Worm (Caenorhabditis elegans) whole organism, L2 larva: ENCODE measurements around the gene ZK813.7.

Experiments
- C34F6.9 ChIP-seq: fragments of 150-350 bp; optimal IDR thresholded peaks from 2 replicates; lab custom pipeline; 2014; ENCODE audit warnings: missing biosample characterization, missing genetic modification characterization
- F13H6.1 ChIP-seq: sonication (generic microtip); optimal IDR thresholded peaks from 2 replicates; lab custom pipeline; 2016; ENCODE audit warnings: missing genetic modification characterization, missing compliant biosample characterization
- R02D3.7 ChIP-seq: fragments of 150-350 bp; optimal IDR thresholded peaks from 2 replicates; lab custom pipeline; 2014; ENCODE audit warnings: missing biosample characterization, missing genetic modification characterization
- Y55F3AM.14 ChIP-seq: fragments of 200-800 bp; sonication (Bioruptor generic); optimal IDR thresholded peaks from 2 replicates; lab custom pipeline; 2018; ENCODE audit warnings: mild to moderate bottlenecking, missing genetic modification characterization, missing compliant biosample characterization
- alr-1 ChIP-seq: fragments of 150-350 bp; optimal IDR thresholded peaks from 2 replicates; lab custom pipeline; 2014; ENCODE audit warnings: missing biosample characterization, missing genetic modification characterization
- aly-2 ChIP-seq: fragments of 150-350 bp; optimal IDR thresholded peaks from 2 replicates; lab custom pipeline; 2014; ENCODE audit warnings: missing biosample characterization, missing genetic modification characterization
- ama-1 ChIP-seq: fragments of 150-350 bp; optimal IDR thresholded peaks from 2 replicates; lab custom pipeline; 2018; ENCODE audit warnings: inconsistent platforms
- ceh-16 ChIP-seq: fragments of 150-350 bp; optimal IDR thresholded peaks from 2 replicates; lab custom pipeline; 2014; ENCODE audit warnings: missing biosample characterization, missing genetic modification characterization
- crh-2 ChIP-seq: sonication (generic microtip); optimal IDR thresholded peaks from 2 replicates; lab custom pipeline; 2017; ENCODE audit warnings: missing biosample characterization, missing genetic modification characterization
- dmd-4 ChIP-seq: sonication (generic microtip); optimal IDR thresholded peaks from 2 replicates; lab custom pipeline; 2017; ENCODE audit warnings: missing biosample characterization, missing genetic modification characterization
- elt-1 ChIP-seq: fragments of 150-350 bp; optimal IDR thresholded peaks from 2 replicates; lab custom pipeline; 2014; ENCODE audit warnings: missing biosample characterization, missing genetic modification characterization
- elt-3 ChIP-seq: sonication (generic microtip); optimal IDR thresholded peaks from 2 replicates; lab custom pipeline; 2017; ENCODE audit warnings: missing biosample characterization, missing genetic modification characterization
- fos-1 ChIP-seq: fragments of 150-350 bp; optimal IDR thresholded peaks from 2 replicates; lab custom pipeline; 2014; ENCODE audit warnings: missing biosample characterization, missing genetic modification characterization
- lin-11 ChIP-seq: fragments of 150-350 bp; sonication (generic microtip); optimal IDR thresholded peaks from 2 replicates; lab custom pipeline; 2014; ENCODE audit warnings: missing biosample characterization, missing genetic modification characterization, inconsistent platforms, mixed read lengths
- lin-13 ChIP-seq: fragments of 150-350 bp; optimal IDR thresholded peaks from 2 replicates; lab custom pipeline; 2014; ENCODE audit warnings: missing biosample characterization, missing genetic modification reagents, missing genetic modification characterization
- lin-39 ChIP-seq: fragments of 150-350 bp; optimal IDR thresholded peaks from 2 replicates; lab custom pipeline; 2014; ENCODE audit warnings: missing biosample characterization, missing genetic modification reagents, missing genetic modification characterization
- mab-5 ChIP-seq: fragments of 150-350 bp; optimal IDR thresholded peaks from 2 replicates; lab custom pipeline; 2014; ENCODE audit warnings: missing biosample characterization, missing genetic modification characterization
- mbf-1 ChIP-seq: sonication (generic microtip); optimal IDR thresholded peaks from 2 replicates; lab custom pipeline; 2017; ENCODE audit warnings: missing biosample characterization, missing genetic modification characterization
- nhr-10 ChIP-seq: sonication (generic microtip); optimal IDR thresholded peaks from 2 replicates; lab custom pipeline; 2017; ENCODE audit warnings: missing biosample characterization, missing genetic modification characterization
- nhr-12 ChIP-seq: fragments of 150-350 bp; optimal IDR thresholded peaks from 2 replicates; lab custom pipeline; 2014; ENCODE audit warnings: missing biosample characterization, missing genetic modification characterization
- nhr-129 ChIP-seq: fragments of 150-350 bp; optimal IDR thresholded peaks from 2 replicates; lab custom pipeline; 2014; ENCODE audit warnings: missing biosample characterization, missing genetic modification characterization
- nhr-21 ChIP-seq: fragments of 150-350 bp; optimal IDR thresholded peaks from 2 replicates; lab custom pipeline; 2014; ENCODE audit warnings: missing biosample characterization, missing genetic modification characterization
- nhr-23 ChIP-seq: fragments of 150-350 bp; optimal IDR thresholded peaks from 2 replicates; lab custom pipeline; 2014; ENCODE audit warnings: missing biosample characterization, missing genetic modification reagents, missing genetic modification characterization
- nhr-237 ChIP-seq: fragments of 150-350 bp; optimal IDR thresholded peaks from 2 replicates; lab custom pipeline; 2014; ENCODE audit warnings: missing biosample characterization, missing genetic modification characterization
- nhr-25 ChIP-seq: fragments of 150-350 bp; sonication (generic microtip); optimal IDR thresholded peaks from 3 replicates; lab custom pipeline; 2014; ENCODE audit warnings: missing biosample characterization, missing genetic modification characterization
- nhr-6 ChIP-seq: fragments of 150-350 bp; optimal IDR thresholded peaks from 2 replicates; lab custom pipeline; 2014; ENCODE audit warnings: missing biosample characterization, missing genetic modification characterization
- nhr-77 ChIP-seq: fragments of 150-350 bp; optimal IDR thresholded peaks from 2 replicates; lab custom pipeline; 2014; ENCODE audit warnings: missing biosample characterization, missing genetic modification characterization
- peb-1 ChIP-seq: fragments of 150-350 bp; optimal IDR thresholded peaks from 2 replicates; lab custom pipeline; 2014; ENCODE audit warnings: missing biosample characterization, missing genetic modification characterization
- skn-1 ChIP-seq: sonication (generic microtip); optimal IDR thresholded peaks from 2 replicates; lab custom pipeline; 2017; ENCODE audit warnings: missing biosample characterization, missing genetic modification characterization
- sma-3 ChIP-seq: sonication (generic microtip); optimal IDR thresholded peaks from 2 replicates; lab custom pipeline; 2016; ENCODE audit warnings: missing genetic modification reagents, missing genetic modification characterization, missing compliant biosample characterization
- sma-9 ChIP-seq, 2 experiments: fragments of 150-350 bp in 1 of 2; sonication (generic microtip) in 1 of 2; optimal IDR thresholded peaks; 2 replicates each; lab custom pipeline; 2014 to 2016; ENCODE audit warnings: missing genetic modification characterization in 2 of 2, mild to moderate bottlenecking in 1 of 2, missing biosample characterization in 1 of 2, missing compliant biosample characterization in 1 of 2, missing genetic modification reagents in 1 of 2, moderate library complexity in 1 of 2
- snpc-4 ChIP-seq: fragments of 150-350 bp; optimal IDR thresholded peaks from 2 replicates; lab custom pipeline; 2014; ENCODE audit warnings: missing biosample characterization, missing genetic modification characterization
- unc-39 ChIP-seq: fragments of 150-350 bp; optimal IDR thresholded peaks from 2 replicates; lab custom pipeline; 2014; ENCODE audit warnings: missing biosample characterization, missing genetic modification characterization
- zag-1 ChIP-seq: fragments of 150-350 bp; optimal IDR thresholded peaks from 2 replicates; lab custom pipeline; 2014; ENCODE audit warnings: missing biosample characterization, missing genetic modification characterization
- ztf-1 ChIP-seq: fragments of 200-800 bp; sonication (Bioruptor generic); conservative IDR thresholded peaks from 2 replicates; pipeline ENCODE4 v1.3.6; 2022; ENCODE audit warnings: missing genetic modification characterization, missing compliant biosample characterization
- ztf-4 ChIP-seq: fragments of 150-350 bp; optimal IDR thresholded peaks from 2 replicates; lab custom pipeline; 2014; ENCODE audit warnings: missing biosample characterization, missing genetic modification characterization

The ZK813.7 gene

ce11 chrX:3403195-3403594 is 41.4 kb upstream of the ZK813.7 start, which contains the start of gene vit-5:
TSS of gene vit-5 (plus strand) at chrX:3403471.
- TF ChIP-seq C34F6.9 (tag; lab: Kevin White, UChicago) (no peak), lin-39 (no peak), peb-1 (tag; lab: Kevin White, UChicago) (no peak), crh-2 (tag; lab: Kevin White, UChicago) (no peak), nhr-12 (no peak), ztf-4 (tag; lab: Kevin White, UChicago) (no peak), nhr-6 (tag; lab: Kevin White, UChicago) (no peak), nhr-10 (no peak), lin-11 (tag; lab: Kevin White, UChicago) (no peak), skn-1 (tag; lab: Kevin White, UChicago) (no peak), alr-1 (tag; lab: Kevin White, UChicago) (no peak), ceh-16 (tag; lab: Kevin White, UChicago) (no peak), mab-5 (tag; lab: Kevin White, UChicago) (no peak)

DNA sequence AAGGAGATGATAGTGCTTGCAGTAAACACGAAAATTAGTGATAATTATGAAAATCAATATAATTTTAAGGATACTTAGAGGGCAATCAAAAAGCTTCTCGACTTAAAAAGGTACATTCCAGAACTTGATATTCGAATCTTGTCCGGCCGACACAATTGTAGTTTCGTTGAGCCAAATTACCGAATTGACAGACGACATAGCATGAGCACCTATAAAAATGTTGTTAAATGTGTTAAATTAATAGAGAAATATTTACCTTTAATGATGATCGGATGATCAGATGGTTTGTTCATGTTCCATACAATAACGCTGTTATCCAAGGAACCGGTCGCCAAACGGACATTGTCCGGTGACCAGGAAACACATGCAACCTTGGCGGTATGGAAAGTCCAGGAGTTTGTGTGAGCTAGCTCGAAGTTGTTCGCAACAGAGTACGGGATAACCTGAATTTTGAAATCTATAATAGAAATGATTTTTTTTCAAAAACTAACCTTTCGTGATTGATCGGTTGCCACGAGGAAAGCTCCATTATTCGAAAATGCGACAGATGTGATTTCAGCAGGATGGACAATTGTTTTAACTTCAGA is 35.8 kb upstream of the ZK813.7 start:
- no peak for TF ChIP-seq sma-9 (GFP tag; optimal IDR thresholded peaks at IDR 0.05; lab: Kevin White, UChicago)
- no peak for TF ChIP-seq sma-9 (tag; optimal IDR thresholded peaks at IDR 0.05; lab: Kevin White, UChicago)
- TF ChIP-seq elt-1 (tag; lab: Kevin White, UChicago) = no peak
- TF ChIP-seq nhr-237 (tag; lab: Kevin White, UChicago) = no peak
- no peak for TF ChIP-seq ztf-1 (GFP tag; lab: Robert Waterston, UW)
- TF ChIP-seq Y55F3AM.14 (GFP tag; lab: Kevin White, UChicago) = no peak
- TF ChIP-seq dmd-4 (tag; lab: Kevin White, UChicago) = no peak

- TF ChIP-seq F13H6.1 (tag; lab: Kevin White, UChicago) (peak; percentile 29), fos-1 (peak; percentile 33), snpc-4 (tag; lab: Kevin White, UChicago) (no peak)
Measured at ce11 chrX:3411565-3412022, 33.0 kb upstream of the ZK813.7 start, which contains the start of gene unc-78. TSS of gene unc-78 (minus strand) at chrX:3411615.

DNA sequence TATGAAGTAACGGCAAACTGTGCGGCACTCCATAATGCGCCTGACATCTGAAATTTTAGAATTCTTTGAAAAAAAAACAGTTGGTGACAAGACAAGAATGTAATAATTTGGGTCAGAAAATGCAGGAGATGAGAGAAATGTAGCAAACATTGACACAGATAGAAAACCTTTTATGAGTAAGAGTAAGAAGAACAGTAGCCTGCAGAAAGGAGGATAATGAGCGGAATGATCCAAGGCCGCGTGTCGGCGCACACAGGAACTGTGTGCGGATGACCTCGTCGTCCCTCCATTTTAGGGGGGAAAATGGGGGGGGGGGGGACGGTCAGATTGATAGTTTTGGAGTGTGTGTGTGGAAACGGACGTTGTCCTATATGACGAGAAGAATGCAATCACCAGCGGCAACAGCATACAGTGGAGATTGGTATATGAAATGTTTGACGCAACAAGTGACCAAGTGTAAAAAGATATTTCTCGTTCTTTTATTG is 29.9 kb upstream of the ZK813.7 start, which contains the start of gene dhs-27:
dhs-27 (minus strand) TSS at position 51 of the 485 bp plus-strand sequence.
- TF ChIP-seq lin-13 (GFP tag; lab: Kevin White, UChicago) = no peak
- no peak for TF ChIP-seq nhr-12
- TF ChIP-seq elt-1 (tag; lab: Kevin White, UChicago) = no peak
- peak; percentile 37 for TF ChIP-seq nhr-25
- no peak for TF ChIP-seq ceh-16 (tag; lab: Kevin White, UChicago)

DNA sequence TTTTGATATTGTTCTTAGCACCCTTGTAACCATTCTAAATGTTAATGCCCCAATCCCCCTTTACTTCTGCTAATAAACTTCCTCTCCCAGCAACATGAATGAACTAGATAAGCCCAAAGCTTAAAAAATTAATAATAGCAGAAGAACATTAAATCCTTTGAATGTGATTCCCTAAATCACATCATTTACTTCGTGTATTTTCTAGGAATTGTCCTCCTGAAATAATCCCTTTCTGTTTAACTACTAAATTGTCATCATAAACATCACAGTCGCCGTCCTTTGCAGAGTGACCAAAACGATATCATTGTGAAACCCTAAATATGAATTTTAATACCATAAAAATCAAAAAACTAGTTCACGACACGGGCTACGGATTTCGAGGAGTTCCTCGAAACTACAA is 28.6 kb upstream of the ZK813.7 start:
- TF ChIP-seq alr-1 (tag; lab: Kevin White, UChicago) = no peak
- TF ChIP-seq elt-3 = no peak
- TF ChIP-seq crh-2 (tag; lab: Kevin White, UChicago) = no peak
- TF ChIP-seq unc-39 = no peak
- no peak for TF ChIP-seq nhr-21 (tag; lab: Kevin White, UChicago)
- TF ChIP-seq nhr-23 (tag; lab: Kevin White, UChicago) = no peak
- TF ChIP-seq F13H6.1 (tag; lab: Kevin White, UChicago) = no peak
- no peak for TF ChIP-seq ztf-1 (GFP tag; lab: Robert Waterston, UW)
- no peak for TF ChIP-seq nhr-129 (tag; lab: Kevin White, UChicago)
- TF ChIP-seq C34F6.9 (tag; lab: Kevin White, UChicago) = no peak
- no peak for TF ChIP-seq nhr-25
- TF ChIP-seq, all 48 proteins: peak for 0

- TF ChIP-seq dmd-4 (tag; lab: Kevin White, UChicago) (no peak), ama-1 (no peak), sma-9 (GFP tag; optimal IDR thresholded peaks at IDR 0.05; lab: Kevin White, UChicago) (no peak), sma-9 (tag; optimal IDR thresholded peaks at IDR 0.05; lab: Kevin White, UChicago) (no peak), ceh-16 (tag; lab: Kevin White, UChicago) (no peak), nhr-77 (tag; lab: Kevin White, UChicago) (no peak), peb-1 (tag; lab: Kevin White, UChicago) (no peak), aly-2 (tag; lab: Kevin White, UChicago) (no peak), zag-1 (tag; lab: Kevin White, UChicago) (no peak), nhr-10 (no peak), R02D3.7 (tag; lab: Kevin White, UChicago) (no peak), nhr-129 (tag; lab: Kevin White, UChicago) (no peak), mbf-1 (tag; lab: Kevin White, UChicago) (no peak), nhr-6 (tag; lab: Kevin White, UChicago) (no peak), sma-3 (GFP tag; lab: Kevin White, UChicago) (no peak), ztf-1 (GFP tag; lab: Robert Waterston, UW) (no peak), Y55F3AM.14 (GFP tag; lab: Kevin White, UChicago) (no peak)
Measured at ce11 chrX:3419084-3419483, 25.5 kb upstream of the ZK813.7 start, which contains the start of gene C04F6.7. TSS of gene C04F6.7 (minus strand) at chrX:3419184.
